Worm (Caenorhabditis elegans) whole organism, L1 larva: ENCODE data around the gene ZC412.3.
A peak's percentile ranks its signal among the peaks of the same experiment; 100 is the strongest.

Experiments
- dpl-1 ChIP-seq, 3 experiments: fragments of 150-350 bp in 2 of 3; sonication (generic microtip) in 1 of 3; optimal IDR thresholded peaks; 2 replicates each; lab custom pipeline; 2014 to 2017; ENCODE audit warnings: missing biosample characterization in 3 of 3, missing genetic modification characterization in 3 of 3, missing genetic modification reagents in 3 of 3
- nhr-12 ChIP-seq: sonication (generic microtip); optimal IDR thresholded peaks from 2 replicates; lab custom pipeline; 2017; ENCODE audit warnings: missing biosample characterization, missing genetic modification characterization
- sup-37 ChIP-seq: fragments of 200-800 bp; sonication (Bioruptor generic); optimal IDR thresholded peaks from 2 replicates; lab custom pipeline; 2018; ENCODE audit warnings: mild to moderate bottlenecking, missing genetic modification characterization, missing compliant biosample characterization
- tlp-1 ChIP-seq: fragments of 150-350 bp; optimal IDR thresholded peaks from 2 replicates; lab custom pipeline; 2014; ENCODE audit warnings: missing biosample characterization, missing genetic modification characterization

DNA sequence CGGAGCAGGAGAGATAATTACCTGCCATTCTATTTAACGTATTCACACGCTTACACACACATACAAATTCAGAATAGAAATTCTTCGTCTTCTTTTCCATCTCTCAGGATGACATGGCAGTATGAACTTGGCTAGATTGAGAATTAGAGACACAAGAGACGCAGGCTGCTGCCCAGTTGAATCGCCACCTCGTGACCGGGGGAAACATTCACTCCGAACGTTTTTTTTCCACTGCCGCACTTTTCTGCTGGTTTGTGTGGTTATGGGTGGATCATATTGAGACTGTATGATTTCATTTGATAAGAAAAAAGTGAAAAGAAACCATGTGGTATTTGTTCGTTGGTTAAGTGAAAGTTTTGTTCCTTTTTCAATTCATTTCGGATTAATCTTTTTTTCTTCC is 21.7 kb downstream of the ZC412.3 start:
- TF ChIP-seq dpl-1 (GFP tag; optimal IDR thresholded peaks at IDR 0.05; lab: Kevin White, UChicago) (peak; percentile 12 to 50 (median 40)), sup-37 (no peak), tlp-1 (tag; lab: Kevin White, UChicago) (no peak), nhr-12 (no peak)
